Worm (Caenorhabditis elegans): ENCODE measurements around the gene ZK688.11.

- TF ChIP-seq ttx-3 (tag; optimal IDR thresholded peaks at IDR 0.05) (no peak), ceh-22 (tag; optimal IDR thresholded peaks at IDR 0.05) (no peak)
Observed at ce11 chrIII:7865238-7865761, 19.5 kb downstream of the ZK688.11 start, which contains the start of gene slc-17.3.
